Worm (Caenorhabditis elegans) whole organism, L4 larva: ENCODE measurements around the gene bcl-11.

ENCODE experiments used
- F10B5.3 ChIP-seq: sonication (generic microtip); optimal IDR thresholded peaks from 2 replicates; lab custom pipeline; 2016; ENCODE audit warnings: mild to moderate bottlenecking, missing genetic modification characterization, missing compliant biosample characterization
- F26F4.8 ChIP-seq: fragments of 200-800 bp; sonication (Bioruptor generic); conservative IDR thresholded peaks from 2 replicates; pipeline ENCODE4 v1.3.6; 2022; ENCODE audit warnings: missing genetic modification characterization, missing compliant biosample characterization
- R02D3.7 ChIP-seq: fragments of 150-350 bp; sonication (generic microtip); optimal IDR thresholded peaks from 3 replicates; lab custom pipeline; 2014; ENCODE audit warnings: missing biosample characterization, missing genetic modification characterization
- T26A8.4 ChIP-seq: fragments of 200-800 bp; sonication (Bioruptor generic); IDR thresholded peaks from 2 replicates; pipeline ENCODE4 v1.3.6; 2022; ENCODE audit warnings: missing genetic modification characterization, missing compliant biosample characterization
- Y48G9A.11 ChIP-seq: fragments of 200-800 bp; sonication (Bioruptor generic); IDR thresholded peaks from 2 replicates; pipeline ENCODE4 v1.3.6; 2022; ENCODE audit warnings: missing genetic modification reagents, missing genetic modification characterization, missing compliant biosample characterization
- ZK546.5 ChIP-seq, 2 experiments: sonication (generic microtip); optimal IDR thresholded peaks; 2 replicates each; lab custom pipeline; 2017; ENCODE audit warnings: missing biosample characterization in 2 of 2, missing genetic modification characterization in 2 of 2
- aha-1 ChIP-seq: fragments of 150-350 bp; peaks from one replicate; lab custom pipeline; 2014; ENCODE audit warnings: missing biosample characterization, missing genetic modification characterization
- arid-1 ChIP-seq: fragments of 200-800 bp; sonication (Bioruptor generic); conservative IDR thresholded peaks from 2 replicates; pipeline ENCODE4 v1.3.6; 2022; ENCODE audit warnings: missing genetic modification reagents, missing genetic modification characterization, missing compliant biosample characterization
- ceh-28 ChIP-seq: fragments of 150-350 bp; optimal IDR thresholded peaks from 2 replicates; lab custom pipeline; 2014; ENCODE audit warnings: missing biosample characterization, missing genetic modification reagents, missing genetic modification characterization
- ceh-44 ChIP-seq: fragments of 200-800 bp; sonication (Bioruptor generic); IDR thresholded peaks from 2 replicates; pipeline ENCODE4 v1.3.6; 2022; ENCODE audit warnings: missing genetic modification reagents, missing genetic modification characterization, missing compliant biosample characterization
- cey-2 ChIP-seq: sonication (generic microtip); optimal IDR thresholded peaks from 3 replicates; lab custom pipeline; 2017; ENCODE audit warnings: missing genetic modification characterization, mild to moderate bottlenecking, missing compliant biosample characterization, antibody characterized with exemption, borderline replicate concordance; ENCODE audit not compliant: insufficient read depth
- ctbp-1 ChIP-seq: fragments of 200-800 bp; sonication (Bioruptor generic); IDR thresholded peaks from 2 replicates; pipeline ENCODE4 v1.3.6; 2022; ENCODE audit warnings: missing genetic modification reagents, missing genetic modification characterization, missing compliant biosample characterization
- daf-16 ChIP-seq, 3 experiments: sonication (generic microtip); optimal IDR thresholded peaks; 2 replicates each; lab custom pipeline; 2016 to 2017; ENCODE audit warnings: missing genetic modification characterization in 3 of 3, missing genetic modification reagents in 3 of 3, mild to moderate bottlenecking in 2 of 3, missing compliant biosample characterization in 2 of 3, missing biosample characterization in 1 of 3, moderate library complexity in 1 of 3
- dmd-8 ChIP-seq: fragments of 200-800 bp; sonication (Bioruptor generic); IDR thresholded peaks from 2 replicates; pipeline ENCODE4 v1.3.6; 2022; ENCODE audit warnings: missing genetic modification characterization, missing compliant biosample characterization
- dpl-1 ChIP-seq: fragments of 150-350 bp; optimal IDR thresholded peaks from 2 replicates; lab custom pipeline; 2014; ENCODE audit warnings: missing biosample characterization, missing genetic modification reagents, missing genetic modification characterization
- dve-1 ChIP-seq: sonication (generic microtip); optimal IDR thresholded peaks from 2 replicates; lab custom pipeline; 2017; ENCODE audit warnings: antibody characterized with exemption, mild to moderate bottlenecking, missing genetic modification characterization, missing compliant biosample characterization; ENCODE audit not compliant: insufficient read depth
- gei-8 ChIP-seq: fragments of 200-800 bp; sonication (Bioruptor generic); optimal IDR thresholded peaks from 2 replicates; lab custom pipeline; 2018; ENCODE audit warnings: mild to moderate bottlenecking, missing genetic modification characterization, missing compliant biosample characterization
- hif-1 ChIP-seq, 2 experiments: sonication (generic microtip); optimal IDR thresholded peaks; 2 replicates each; lab custom pipeline; 2016 to 2017; ENCODE audit warnings: missing compliant biosample characterization in 2 of 2, missing genetic modification characterization in 2 of 2, missing genetic modification reagents in 2 of 2, missing genotype in 2 of 2, mild to moderate bottlenecking in 1 of 2
- hlh-11 ChIP-seq: fragments of 200-800 bp; sonication (Bioruptor generic); optimal IDR thresholded peaks from 2 replicates; lab custom pipeline; 2018; ENCODE audit warnings: mild to moderate bottlenecking, missing genetic modification characterization, missing compliant biosample characterization
- hlh-30 ChIP-seq: sonication (generic microtip); optimal IDR thresholded peaks from 2 replicates; lab custom pipeline; 2017; ENCODE audit warnings: antibody characterized with exemption, mild to moderate bottlenecking, missing genetic modification characterization, missing compliant biosample characterization; ENCODE audit not compliant: insufficient read depth
- jun-1 ChIP-seq: fragments of 150-350 bp; optimal IDR thresholded peaks from 2 replicates; lab custom pipeline; 2014; ENCODE audit warnings: missing biosample characterization, missing genetic modification reagents, missing genetic modification characterization
- lin-1 ChIP-seq: fragments of 200-800 bp; sonication (Bioruptor generic); IDR thresholded peaks from 2 replicates; pipeline ENCODE4 v1.3.6; 2022; ENCODE audit warnings: missing genetic modification reagents, missing genetic modification characterization, missing compliant biosample characterization
- mdl-1 ChIP-seq, 2 experiments: fragments of 150-350 bp in 1 of 2; sonication (generic microtip) in 1 of 2; optimal IDR thresholded peaks; 2 replicates each; lab custom pipeline; 2014 to 2017; ENCODE audit warnings: missing biosample characterization in 2 of 2, missing genetic modification characterization in 2 of 2
- mdt-29 ChIP-seq: fragments of 200-800 bp; sonication (Bioruptor generic); IDR thresholded peaks from 2 replicates; pipeline ENCODE4 v1.3.6; 2022; ENCODE audit warnings: missing genetic modification reagents, missing genetic modification characterization, missing compliant biosample characterization
- mes-2 ChIP-seq: sonication (generic microtip); optimal IDR thresholded peaks from 2 replicates; lab custom pipeline; 2016; ENCODE audit warnings: missing genotype, mild to moderate bottlenecking, missing genetic modification characterization, missing compliant biosample characterization; ENCODE audit not compliant: poor library complexity, severe bottlenecking
- mxl-2 ChIP-seq: fragments of 200-800 bp; sonication (Bioruptor generic); conservative IDR thresholded peaks from 2 replicates; pipeline ENCODE4 v1.3.6; 2022; ENCODE audit warnings: missing genetic modification reagents, missing genetic modification characterization, missing compliant biosample characterization
- mxl-3 ChIP-seq: fragments of 200-800 bp; sonication (Bioruptor generic); optimal IDR thresholded peaks from 2 replicates; lab custom pipeline; 2018; ENCODE audit warnings: mild to moderate bottlenecking, missing genetic modification characterization, missing compliant biosample characterization
- nhr-11 ChIP-seq: fragments of 150-350 bp; optimal IDR thresholded peaks from 2 replicates; lab custom pipeline; 2014; ENCODE audit warnings: missing biosample characterization, missing genetic modification characterization
- nhr-237 ChIP-seq: sonication (generic microtip); optimal IDR thresholded peaks from 2 replicates; lab custom pipeline; 2017; ENCODE audit warnings: missing biosample characterization, missing genetic modification characterization
- nhr-77 ChIP-seq: fragments of 150-350 bp; optimal IDR thresholded peaks from 2 replicates; lab custom pipeline; 2014; ENCODE audit warnings: missing biosample characterization, missing genetic modification characterization
- pqm-1 ChIP-seq: sonication (generic microtip); optimal IDR thresholded peaks from 2 replicates; lab custom pipeline; 2017; ENCODE audit warnings: missing biosample characterization, missing genetic modification characterization
- rbr-2 ChIP-seq: sonication (generic microtip); optimal IDR thresholded peaks from 2 replicates; lab custom pipeline; 2016; ENCODE audit warnings: missing genotype, missing genetic modification characterization, missing compliant biosample characterization
- set-16 ChIP-seq: fragments of 200-800 bp; sonication (Bioruptor generic); IDR thresholded peaks from 2 replicates; pipeline ENCODE4 v1.3.6; 2022; ENCODE audit warnings: missing genetic modification reagents, missing genetic modification characterization, missing compliant biosample characterization
- snpc-1.2 ChIP-seq: fragments of 200-800 bp; sonication (Bioruptor generic); IDR thresholded peaks from 2 replicates; pipeline ENCODE4 v1.3.6; 2022; ENCODE audit warnings: missing genetic modification reagents, missing genetic modification characterization, missing compliant biosample characterization
- unc-62 ChIP-seq, 3 experiments: fragments of 150-350 bp in 1 of 3; sonication (generic microtip); optimal IDR thresholded peaks in 2 of 3; peaks in 1 of 3; 1 replicate in 1 of 3; 2 replicates in 2 of 3; lab custom pipeline; 2014 to 2017; ENCODE audit warnings: missing biosample characterization in 3 of 3, missing genetic modification characterization in 3 of 3, missing genetic modification reagents in 3 of 3, missing genotype in 1 of 3
- zip-2 ChIP-seq: fragments of 150-350 bp; optimal IDR thresholded peaks from 2 replicates; lab custom pipeline; 2014; ENCODE audit warnings: missing biosample characterization, missing genetic modification characterization

Gene bcl-11

DNA sequence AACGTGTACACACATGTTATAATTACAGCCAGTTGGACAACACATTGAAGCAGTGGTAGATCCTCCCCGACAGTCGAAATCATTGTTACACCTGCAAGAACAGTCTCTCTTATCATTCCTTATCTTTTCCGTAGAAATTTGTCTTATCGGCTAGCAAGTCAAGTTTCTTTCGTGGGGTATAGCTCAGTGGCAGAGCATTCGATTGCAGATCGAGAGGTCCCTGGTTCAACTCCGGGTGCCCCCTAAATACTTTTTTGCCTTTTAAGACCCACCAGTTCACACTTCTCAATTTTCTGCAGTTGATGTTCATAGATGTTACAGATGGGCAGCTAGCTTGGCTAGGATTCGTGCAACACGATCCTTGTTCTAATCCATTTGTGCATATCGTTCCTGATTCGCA, 20.6 kb upstream of the bcl-11 start (continued):
- TF ChIP-seq nhr-11 (no peak), Y48G9A.11 (peak; percentile 81; the same call in 1 of the 2 replicates), ceh-28 (tag; lab: Kevin White, UChicago) (no peak), dpl-1 (no peak), lin-1 (GFP tag; lab: Robert Waterston, UW) (peak; percentile 88), ZK546.5 (tag; optimal IDR thresholded peaks at IDR 0.05; lab: Kevin White, UChicago) (no peak), T26A8.4 (GFP tag; lab: Robert Waterston, UW) (no peak), ctbp-1 (GFP tag; lab: Robert Waterston, UW) (no peak; the same call in 1 of the 2 replicates), F10B5.3 (tag; lab: Kevin White, UChicago) (no peak), nhr-77 (no peak), mxl-2 (peak; percentile 77), zip-2 (no peak), jun-1 (tag; lab: Kevin White, UChicago) (no peak), mdl-1 (tag; optimal IDR thresholded peaks at IDR 0.05; lab: Kevin White, UChicago) (no peak), daf-16 (GFP tag; optimal IDR thresholded peaks at IDR 0.05; lab: Kevin White, UChicago) (peak in 1 of 2 experiments; percentile 74), daf-16 (tag; optimal IDR thresholded peaks at IDR 0.05; lab: Kevin White, UChicago) (no peak), nhr-237 (tag; lab: Kevin White, UChicago) (no peak), hif-1 (tag; optimal IDR thresholded peaks at IDR 0.05; lab: Kevin White, UChicago) (no peak), mdt-29 (no peak), dve-1 (tag; lab: Kevin White, UChicago) (no peak)

- TF ChIP-seq pqm-1 (no peak), R02D3.7 (tag; lab: Kevin White, UChicago) (no peak), arid-1 (GFP tag; lab: Robert Waterston, UW) (no peak), snpc-1.2 (no peak), cey-2 (no peak), gei-8 (GFP tag; lab: Kevin White, UChicago) (no peak), mxl-3 (GFP tag; lab: Kevin White, UChicago) (no peak), dpl-1 (no peak), dmd-8 (no peak)
Measured at ce11 chrV:6336108-6336507, 19.7 kb upstream of the bcl-11 start, which contains the start of gene T28C12.6. Gene T28C12.6 (minus strand): TSS chrV:6336119.

- TF ChIP-seq ceh-44, result no peak
- peak in 1 of 2 experiments; percentile 8 for TF ChIP-seq mdl-1 (tag; optimal IDR thresholded peaks at IDR 0.05; lab: Kevin White, UChicago)
- peak; percentile 10 for TF ChIP-seq hlh-30
- peak; percentile 97 for TF ChIP-seq aha-1 (tag; lab: Kevin White, UChicago)
- peak; percentile 7 for TF ChIP-seq mes-2
- peak in 1 of 2 experiments; percentile 31 for TF ChIP-seq unc-62 (GFP tag; optimal IDR thresholded peaks at IDR 0.05 in 1 of 2; lab: Kevin White, UChicago)
- TF ChIP-seq unc-62 (tag; optimal IDR thresholded peaks at IDR 0.05; lab: Kevin White, UChicago), result no peak
- no peak for TF ChIP-seq F26F4.8 (GFP tag; lab: Robert Waterston, UW)
- peak; percentile 25 for TF ChIP-seq hlh-11 (tag; lab: Kevin White, UChicago)
- TF ChIP-seq rbr-2 (tag; lab: Kevin White, UChicago), result peak; percentile 8
- 0 out of 2 replicates have a peak, but pooled peaks have one; percentile 8 for TF ChIP-seq set-16
Measured at ce11 chrV:6341078-6341638, 14.7 kb upstream of the bcl-11 start.
